Worm (Caenorhabditis elegans): Measurements from ENCODE around the gene scl-8.
A peak's percentile ranks its signal among the peaks of the same experiment; 100 is the strongest.

scl-8 gene

DNA sequence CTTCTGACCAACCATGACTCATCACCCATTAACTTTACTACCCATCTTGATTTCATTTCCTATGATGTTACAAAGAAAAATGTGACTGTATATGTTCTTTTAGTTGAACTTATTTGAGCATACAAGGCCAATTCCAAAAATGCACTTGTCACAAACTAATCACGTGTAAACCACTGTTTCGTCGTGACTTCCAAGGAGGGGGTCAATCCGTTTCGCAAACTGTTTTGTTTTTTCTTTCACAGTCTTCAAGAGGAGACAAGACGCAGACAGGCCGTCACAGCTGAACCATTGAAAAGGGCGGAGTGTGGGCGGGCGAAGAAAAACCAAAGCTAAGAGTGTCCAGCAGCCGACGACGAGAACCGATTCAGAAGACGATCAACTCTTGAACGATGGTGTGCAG is 7.6 kb downstream of the scl-8 start, which contains the start of gene C39E9.8:
Gene C39E9.8, plus strand, starts transcription at position 328 of the 400 bp plus-strand sequence.
- TF ChIP-seq nhr-23 (tag; optimal IDR thresholded peaks at IDR 0.05) (peak; percentile 47), elt-3 (tag; optimal IDR thresholded peaks at IDR 0.05) (no peak), nhr-25 (tag; optimal IDR thresholded peaks at IDR 0.05) (peak; percentile 79), nhr-43 (tag; optimal IDR thresholded peaks at IDR 0.05; ENCODE audit: poor library complexity, severe bottlenecking) (peak; percentile 77)

DNA sequence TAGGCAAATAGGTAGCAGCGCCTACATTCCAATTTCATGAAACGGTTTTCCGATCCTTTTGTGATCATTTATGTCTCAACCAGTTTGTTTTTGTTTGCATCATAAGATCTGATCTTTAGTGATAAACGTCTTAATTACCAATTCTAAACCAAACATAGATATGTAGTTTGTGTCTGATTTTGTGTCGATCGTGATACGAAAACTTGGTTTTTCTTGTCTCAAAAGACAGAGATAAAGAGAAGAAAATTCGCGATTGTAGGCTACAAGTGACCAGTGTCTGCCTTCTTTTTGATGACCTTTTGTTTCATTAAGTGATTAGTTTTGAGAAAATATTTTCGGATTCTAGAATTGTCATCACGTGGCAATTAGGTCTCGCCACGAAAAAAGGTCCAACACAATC is 8.6 kb downstream of the scl-8 start:
- TF ChIP-seq skn-1 (tag; optimal IDR thresholded peaks at IDR 0.05) = no peak
- no peak for TF ChIP-seq aly-2 (tag; optimal IDR thresholded peaks at IDR 0.05)
- TF ChIP-seq nhr-43 (tag; optimal IDR thresholded peaks at IDR 0.05; ENCODE audit: poor library complexity, severe bottlenecking) = peak; percentile 57
- peak; percentile 30 for TF ChIP-seq nhr-25 (tag; optimal IDR thresholded peaks at IDR 0.05)
- no peak for TF ChIP-seq lin-15B (tag; optimal IDR thresholded peaks at IDR 0.05)
- peak; percentile 63 for TF ChIP-seq nhr-23 (tag; optimal IDR thresholded peaks at IDR 0.05)
- peak in 1 of 3 experiments; percentile 12 for TF ChIP-seq elt-3 (tag; optimal IDR thresholded peaks at IDR 0.05)
- TF ChIP-seq hmg-11 (tag; optimal IDR thresholded peaks at IDR 0.05) = no peak
- TF ChIP-seq nhr-11 (tag; optimal IDR thresholded peaks at IDR 0.05) = peak; percentile 34
- peak; percentile 18 for TF ChIP-seq nfya-1 (tag; optimal IDR thresholded peaks at IDR 0.05; ENCODE audit: insufficient read depth)
- TF ChIP-seq nhr-12 (tag; optimal IDR thresholded peaks at IDR 0.05) = no peak
- TF ChIP-seq ama-1 (optimal IDR thresholded peaks at IDR 0.05) = peak; percentile 24

DNA sequence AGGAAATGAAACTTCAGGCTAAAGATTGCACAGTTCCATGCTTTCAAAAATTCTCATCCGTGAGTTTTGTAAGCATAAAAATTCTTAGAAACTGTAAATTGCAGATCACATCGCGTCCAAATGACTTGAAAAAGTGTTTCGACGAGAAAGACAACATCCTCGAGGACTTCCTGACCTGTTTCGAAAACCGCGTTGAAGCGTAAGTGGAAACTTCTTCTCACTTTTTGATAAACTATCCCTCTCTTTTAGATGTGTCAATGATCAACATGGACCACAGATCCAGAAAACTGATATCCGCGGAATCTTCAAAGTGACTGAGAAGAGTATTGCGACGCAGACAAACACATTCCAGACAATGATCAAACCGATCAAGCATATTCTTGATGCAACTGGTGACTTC is 9.3 kb downstream of the scl-8 start:
- peak; percentile 7 for TF ChIP-seq nhr-25 (tag; optimal IDR thresholded peaks at IDR 0.05)
- no peak for TF ChIP-seq nhr-67 (tag; optimal IDR thresholded peaks at IDR 0.05)
- no peak for TF ChIP-seq hmg-11 (tag; optimal IDR thresholded peaks at IDR 0.05)
- TF ChIP-seq nhr-23 (tag; optimal IDR thresholded peaks at IDR 0.05) = no peak

DNA sequence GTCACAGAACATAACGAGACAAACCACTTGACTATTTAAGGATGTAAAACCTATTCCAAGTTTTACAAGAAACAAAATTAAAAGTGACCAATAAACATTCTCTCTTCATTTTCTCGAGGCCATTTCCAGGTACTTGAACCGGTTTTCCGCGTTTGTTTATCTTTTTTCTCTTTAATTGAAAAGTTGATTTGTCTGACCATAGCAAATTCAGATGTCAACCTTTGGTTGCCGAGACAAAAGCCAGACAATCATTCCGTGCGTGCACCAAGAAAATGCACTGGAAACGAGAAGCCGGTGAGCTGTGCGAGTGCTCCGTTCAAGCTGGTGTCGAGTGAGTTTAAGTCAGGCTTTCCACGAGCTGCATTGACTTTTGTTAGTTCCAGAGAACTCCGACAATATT is 10.6 kb downstream of the scl-8 start:
- no peak for TF ChIP-seq ceh-16 (tag; optimal IDR thresholded peaks at IDR 0.05)
- peak; percentile 38 for TF ChIP-seq nhr-25 (tag; optimal IDR thresholded peaks at IDR 0.05)
- peak; percentile 61 for TF ChIP-seq ama-1 (optimal IDR thresholded peaks at IDR 0.05)
- TF ChIP-seq nhr-23 (tag; optimal IDR thresholded peaks at IDR 0.05) = peak; percentile 6

DNA sequence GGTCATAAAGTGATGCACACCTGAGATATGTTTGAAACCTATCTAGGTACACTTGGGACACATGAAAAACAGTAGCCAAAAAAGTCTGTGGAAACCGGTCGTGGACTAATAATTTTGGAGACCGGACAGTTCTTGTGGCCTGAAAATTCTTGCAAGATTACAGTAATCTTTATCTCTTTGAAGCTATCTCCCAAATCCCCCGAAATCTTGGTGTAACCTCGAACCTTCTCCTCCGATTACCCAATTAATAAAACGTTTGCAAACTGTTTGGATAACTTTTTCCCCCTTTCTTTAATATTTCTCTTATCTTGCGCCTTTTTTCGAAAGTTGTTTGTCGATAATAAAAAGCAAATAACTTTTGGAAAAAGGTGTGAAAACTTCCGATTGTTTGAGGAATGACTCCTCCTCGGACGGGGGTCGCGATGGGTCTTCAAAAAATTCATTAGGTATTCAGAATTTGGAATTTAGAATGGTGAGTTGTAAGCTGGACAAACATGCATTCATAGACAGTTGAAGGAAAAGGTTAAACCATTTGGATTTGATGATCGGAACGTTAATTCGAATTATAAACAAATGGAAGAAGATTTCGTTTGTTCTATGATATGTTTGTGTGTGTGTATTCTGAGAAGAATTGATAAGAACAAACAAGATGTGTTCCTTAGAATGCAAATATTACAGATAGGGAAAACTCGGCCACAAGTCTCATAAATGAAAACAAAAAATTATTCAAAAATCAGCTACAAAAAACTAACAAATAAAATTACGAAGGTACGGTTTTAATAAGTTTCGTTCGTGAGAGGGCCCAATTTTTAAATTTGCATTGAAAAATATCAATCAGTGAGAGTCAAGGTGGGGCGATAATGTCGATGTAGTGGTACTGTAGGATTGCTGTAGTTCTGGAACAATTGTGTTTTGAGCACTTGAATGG is 11.6 kb downstream of the scl-8 start:
- TF ChIP-seq nhr-25 (tag; optimal IDR thresholded peaks at IDR 0.05) (peak; percentile 3), elt-3 (tag; optimal IDR thresholded peaks at IDR 0.05) (peak in 1 of 3 experiments; percentile 38), eor-1 (tag; optimal IDR thresholded peaks at IDR 0.05) (no peak), lsy-12 (tag; optimal IDR thresholded peaks at IDR 0.05) (peak; percentile 45), nhr-28 (tag; optimal IDR thresholded peaks at IDR 0.05) (no peak), nhr-237 (tag; optimal IDR thresholded peaks at IDR 0.05) (no peak), nhr-43 (tag; optimal IDR thresholded peaks at IDR 0.05; ENCODE audit: poor library complexity, severe bottlenecking) (peak; percentile 82), ama-1 (optimal IDR thresholded peaks at IDR 0.05) (peak; percentile 86), ztf-4 (tag; optimal IDR thresholded peaks at IDR 0.05) (peak; percentile 55), pha-4 (tag; optimal IDR thresholded peaks at IDR 0.05) (peak; percentile 24)

DNA sequence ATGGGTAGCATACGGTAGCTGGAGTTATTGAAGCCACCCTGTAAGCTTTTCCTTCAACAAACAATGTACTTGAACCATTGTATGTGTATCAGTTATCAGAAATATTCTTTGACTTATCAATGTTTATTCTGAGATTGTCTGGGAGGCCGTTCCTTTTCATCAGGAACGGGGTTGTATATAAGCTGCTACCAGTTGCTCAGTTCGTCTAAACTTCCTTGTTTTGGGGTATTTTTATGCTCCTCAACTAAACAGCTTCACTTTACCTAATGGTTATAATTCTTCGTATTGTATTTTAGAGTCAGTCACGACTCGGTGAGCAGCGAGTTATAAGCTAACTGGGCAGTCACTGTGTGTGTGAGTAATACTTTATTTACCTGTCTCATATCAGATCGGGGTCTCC is 14.1 kb downstream of the scl-8 start:
- TF ChIP-seq pha-4 (tag; optimal IDR thresholded peaks at IDR 0.05) (peak; percentile 17), sea-2 (GFP tag; optimal IDR thresholded peaks at IDR 0.05) (no peak), mdl-1 (tag; optimal IDR thresholded peaks at IDR 0.05) (no peak)

DNA sequence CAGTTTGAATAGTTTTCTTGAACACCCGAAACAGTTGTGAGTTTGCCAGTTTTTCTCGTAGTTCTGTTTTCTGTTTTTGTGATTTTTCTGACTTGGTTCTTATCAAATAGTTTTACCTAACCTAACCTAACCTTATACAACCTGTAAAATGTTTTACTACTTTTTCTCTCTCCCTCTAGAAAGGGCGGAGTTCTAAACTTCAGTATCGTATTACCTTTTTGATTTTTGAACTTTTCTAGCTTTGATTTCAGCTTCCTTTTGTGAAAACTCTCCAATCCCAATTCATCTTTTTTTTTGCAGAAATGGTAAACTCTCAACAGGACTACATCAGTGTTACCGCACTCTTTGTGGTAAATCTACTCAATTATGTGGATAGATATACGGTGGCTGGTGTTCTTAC is 15.2 kb downstream of the scl-8 start, which contains the start of gene spin-2:
Gene spin-2, plus strand, starts transcription at position 301 of the 400 bp plus-strand sequence.
- no peak for TF ChIP-seq unc-62 (GFP tag; optimal IDR thresholded peaks at IDR 0.05)
- TF ChIP-seq snpc-4 (tag; optimal IDR thresholded peaks at IDR 0.05) = no peak
- no peak for TF ChIP-seq nhr-28 (tag; optimal IDR thresholded peaks at IDR 0.05)
- no peak for TF ChIP-seq egl-5 (tag; optimal IDR thresholded peaks at IDR 0.05)
- TF ChIP-seq zag-1 (tag; optimal IDR thresholded peaks at IDR 0.05) = no peak
- no peak for TF ChIP-seq nhr-237 (tag; optimal IDR thresholded peaks at IDR 0.05)
- TF ChIP-seq sea-2 (GFP tag; optimal IDR thresholded peaks at IDR 0.05) = no peak

Data from whole organism, L3 larva.